Worm (Caenorhabditis elegans) whole organism, mixed stage, embryonic: Measurements from ENCODE around the gene btb-9.

Experiments used
- M03D4.4 ChIP-seq: sonication (generic microtip); optimal IDR thresholded peaks from 2 replicates; lab custom pipeline; 2017; ENCODE audit warnings: mild to moderate bottlenecking, missing genetic modification characterization, missing compliant biosample characterization
- bed-3 ChIP-seq: fragments of 200-800 bp; sonication (Bioruptor generic); optimal IDR thresholded peaks from 3 replicates; lab custom pipeline; 2018; ENCODE audit warnings: mild to moderate bottlenecking, missing genetic modification characterization, moderate library complexity, missing compliant biosample characterization
- blmp-1 ChIP-seq: fragments of 150-350 bp; optimal IDR thresholded peaks from 2 replicates; lab custom pipeline; 2014; ENCODE audit warnings: missing biosample characterization, missing genetic modification characterization
- ceh-39 ChIP-seq: fragments of 150-350 bp; optimal IDR thresholded peaks from 2 replicates; lab custom pipeline; 2014; ENCODE audit warnings: missing biosample characterization, missing genetic modification characterization
- ceh-43 ChIP-seq: fragments of 200-800 bp; sonication (Bioruptor generic); optimal IDR thresholded peaks from 2 replicates; lab custom pipeline; 2018; ENCODE audit warnings: mild to moderate bottlenecking, missing genetic modification characterization, moderate library complexity, missing compliant biosample characterization
- ceh-83 ChIP-seq: fragments of 200-800 bp; sonication (Bioruptor generic); optimal IDR thresholded peaks from 2 replicates; lab custom pipeline; 2018; ENCODE audit warnings: mild to moderate bottlenecking, missing genetic modification characterization, missing compliant biosample characterization
- ces-1 ChIP-seq: fragments of 150-350 bp; optimal IDR thresholded peaks from 2 replicates; lab custom pipeline; 2014; ENCODE audit warnings: missing biosample characterization, missing genetic modification reagents, missing genetic modification characterization
- cnd-1 ChIP-seq: fragments of 200-800 bp; sonication (Bioruptor generic); optimal IDR thresholded peaks from 2 replicates; lab custom pipeline; 2018; ENCODE audit warnings: mild to moderate bottlenecking, missing genetic modification characterization, missing compliant biosample characterization
- drap-1 ChIP-seq: fragments of 200-800 bp; sonication (Bioruptor generic); optimal IDR thresholded peaks from 3 replicates; lab custom pipeline; 2018; ENCODE audit warnings: mild to moderate bottlenecking, missing genetic modification characterization, missing compliant biosample characterization
- elt-1 ChIP-seq: sonication (generic microtip); optimal IDR thresholded peaks from 2 replicates; lab custom pipeline; 2017; ENCODE audit warnings: missing genetic modification characterization, mild to moderate bottlenecking, missing compliant biosample characterization, antibody characterized with exemption, moderate library complexity, borderline replicate concordance; ENCODE audit not compliant: insufficient read depth
- elt-3 ChIP-seq: fragments of 150-350 bp; optimal IDR thresholded peaks from 2 replicates; lab custom pipeline; 2014; ENCODE audit warnings: missing biosample characterization, missing genetic modification characterization
- flh-1 ChIP-seq: fragments of 200-800 bp; sonication (Bioruptor generic); optimal IDR thresholded peaks from 2 replicates; lab custom pipeline; 2018; ENCODE audit warnings: mild to moderate bottlenecking, missing genetic modification characterization, moderate library complexity, missing compliant biosample characterization
- hlh-1 ChIP-seq: fragments of 150-350 bp; optimal IDR thresholded peaks from 2 replicates; lab custom pipeline; 2014; ENCODE audit warnings: missing biosample characterization, missing genetic modification reagents, missing genetic modification characterization
- lin-13 ChIP-seq: fragments of 150-350 bp; optimal IDR thresholded peaks from 2 replicates; lab custom pipeline; 2014; ENCODE audit warnings: missing biosample characterization, missing genetic modification characterization
- lsy-2 ChIP-seq: fragments of 150-350 bp; optimal IDR thresholded peaks from 2 replicates; lab custom pipeline; 2014; ENCODE audit warnings: missing biosample characterization, missing genetic modification characterization
- mab-5 ChIP-seq: fragments of 150-350 bp; optimal IDR thresholded peaks from 2 replicates; lab custom pipeline; 2014; ENCODE audit warnings: missing biosample characterization, missing genetic modification characterization
- mep-1 ChIP-seq: fragments of 150-350 bp; optimal IDR thresholded peaks from 2 replicates; lab custom pipeline; 2017; ENCODE audit warnings: missing biosample characterization, missing genetic modification reagents, missing genetic modification characterization, inconsistent platforms
- nhr-2 ChIP-seq: fragments of 150-350 bp; optimal IDR thresholded peaks from 2 replicates; lab custom pipeline; 2014; ENCODE audit warnings: missing biosample characterization, missing genetic modification characterization
- nhr-237 ChIP-seq: fragments of 150-350 bp; optimal IDR thresholded peaks from 2 replicates; lab custom pipeline; 2014; ENCODE audit warnings: missing biosample characterization, missing genetic modification characterization
- nhr-28 ChIP-seq: fragments of 150-350 bp; optimal IDR thresholded peaks from 2 replicates; lab custom pipeline; 2014; ENCODE audit warnings: missing biosample characterization, missing genetic modification characterization
- nhr-76 ChIP-seq: sonication (generic microtip); optimal IDR thresholded peaks from 2 replicates; lab custom pipeline; 2017; ENCODE audit warnings: missing biosample characterization, missing genetic modification characterization
- pha-4 ChIP-seq: fragments of 150-350 bp; optimal IDR thresholded peaks from 2 replicates; lab custom pipeline; 2018; ENCODE audit warnings: missing biosample characterization, missing genetic modification reagents, missing genetic modification characterization
- snpc-4 ChIP-seq: fragments of 150-350 bp; optimal IDR thresholded peaks from 2 replicates; lab custom pipeline; 2014; ENCODE audit warnings: missing biosample characterization, missing genetic modification characterization
- sptf-1 ChIP-seq: sonication (generic microtip); optimal IDR thresholded peaks from 2 replicates; lab custom pipeline; 2017; ENCODE audit warnings: mild to moderate bottlenecking, missing genetic modification characterization, moderate library complexity, missing compliant biosample characterization
- tbx-8 ChIP-seq: fragments of 200-800 bp; sonication (Bioruptor generic); optimal IDR thresholded peaks from 2 replicates; lab custom pipeline; 2018; ENCODE audit warnings: mild to moderate bottlenecking, missing genetic modification characterization, moderate library complexity, missing compliant biosample characterization
- unc-62 ChIP-seq: fragments of 150-350 bp; optimal IDR thresholded peaks from 2 replicates; lab custom pipeline; 2014; ENCODE audit warnings: missing biosample characterization, missing genetic modification reagents, missing genetic modification characterization
- zip-8 ChIP-seq: fragments of 150-350 bp; optimal IDR thresholded peaks from 2 replicates; lab custom pipeline; 2014; ENCODE audit warnings: missing biosample characterization, missing genetic modification characterization
- ztf-11 ChIP-seq: fragments of 150-350 bp; optimal IDR thresholded peaks from 2 replicates; lab custom pipeline; 2014; ENCODE audit warnings: missing biosample characterization, missing genetic modification characterization

The btb-9 gene

ce11 chrII:1744183-1744582, 15.9 kb downstream of the btb-9 start, which contains the start of gene clec-19:
clec-19 (plus strand) TSS chrII:1744483.
- TF ChIP-seq elt-3 (no peak), flh-1 (GFP tag; lab: Kevin White, UChicago) (no peak), cnd-1 (no peak)

ce11 chrII:1750413-1750812, 22.1 kb downstream of the btb-9 start, which contains the start of the genes F36H5.13 and F36H5.8:
F36H5.13 (minus strand) TSS chrII:1750513.
F36H5.8 (minus strand) TSS chrII:1750686.
- TF ChIP-seq nhr-28 (tag; lab: Kevin White, UChicago) (no peak), flh-1 (GFP tag; lab: Kevin White, UChicago) (no peak), M03D4.4 (tag; lab: Kevin White, UChicago) (no peak), lin-13 (tag; lab: Kevin White, UChicago) (no peak), drap-1 (GFP tag; lab: Kevin White, UChicago) (no peak), ceh-43 (GFP tag; lab: Kevin White, UChicago) (no peak), sptf-1 (tag; lab: Kevin White, UChicago) (no peak), mab-5 (tag; lab: Kevin White, UChicago) (no peak), lsy-2 (tag; lab: Kevin White, UChicago) (no peak), snpc-4 (tag; lab: Kevin White, UChicago) (no peak), blmp-1 (tag; lab: Kevin White, UChicago) (no peak), tbx-8 (GFP tag; lab: Kevin White, UChicago) (no peak), elt-1 (tag; lab: Kevin White, UChicago) (no peak)

ce11 chrII:1752990-1753389, 24.7 kb downstream of the btb-9 start, which contains the start of gene F36H5.9:
F36H5.9 (minus strand) TSS chrII:1753090.
- no peak for TF ChIP-seq elt-1 (tag; lab: Kevin White, UChicago)
- no peak for TF ChIP-seq unc-62 (GFP tag; lab: Kevin White, UChicago)
- no peak for TF ChIP-seq ces-1 (GFP tag; lab: Kevin White, UChicago)
- no peak for TF ChIP-seq ceh-43 (GFP tag; lab: Kevin White, UChicago)
- TF ChIP-seq lsy-2 (tag; lab: Kevin White, UChicago), result no peak
- no peak for TF ChIP-seq ztf-11 (tag; lab: Kevin White, UChicago)
- no peak for TF ChIP-seq hlh-1
- no peak for TF ChIP-seq lin-13 (tag; lab: Kevin White, UChicago)
- TF ChIP-seq sptf-1 (tag; lab: Kevin White, UChicago), result no peak
- no peak for TF ChIP-seq flh-1 (GFP tag; lab: Kevin White, UChicago)
- no peak for TF ChIP-seq bed-3 (GFP tag; lab: Kevin White, UChicago)

- TF ChIP-seq nhr-28 (tag; lab: Kevin White, UChicago) (no peak), tbx-8 (GFP tag; lab: Kevin White, UChicago) (no peak), nhr-2 (tag; lab: Kevin White, UChicago) (no peak), ztf-11 (tag; lab: Kevin White, UChicago) (no peak), drap-1 (GFP tag; lab: Kevin White, UChicago) (no peak), pha-4 (tag; lab: Kevin White, UChicago) (no peak), mep-1 (tag; lab: Kevin White, UChicago) (no peak), cnd-1 (no peak), zip-8 (tag; lab: Kevin White, UChicago) (no peak), ceh-83 (GFP tag; lab: Kevin White, UChicago) (no peak), nhr-76 (tag; lab: Kevin White, UChicago) (no peak), hlh-1 (no peak), elt-3 (no peak), nhr-237 (no peak)
Observed at ce11 chrII:1756072-1756471, 27.8 kb downstream of the btb-9 start, which contains the start of gene F36H5.17. F36H5.17 (minus strand) TSS chrII:1756172.

- TF ChIP-seq elt-1 (tag; lab: Kevin White, UChicago) (peak; percentile 44), ceh-39 (tag; lab: Kevin White, UChicago) (no peak)
- TF ChIP-seq, all 35 proteins: peak for 1
Observed at ce11 chrII:1756582-1756981, 28.3 kb downstream of the btb-9 start, which contains the start of gene fbxb-53. fbxb-53 (plus strand) TSS chrII:1756882.

ce11 chrII:1757033-1757432, 28.7 kb downstream of the btb-9 start, which contains the start of gene F36H5.10:
F36H5.10 (plus strand) TSS chrII:1757333.
- TF ChIP-seq ztf-11 (tag; lab: Kevin White, UChicago) (no peak), zip-8 (tag; lab: Kevin White, UChicago) (peak; percentile 19)
- TF ChIP-seq, all 35 proteins: peak for 1
